Fruit fly (Drosophila melanogaster) whole organism, embryonic: Measurements from ENCODE around the gene CG31551.

Source experiments
- B-H2 ChIP-seq: fragments of 200-800 bp; sonication (Bioruptor generic); optimal IDR thresholded peaks from 2 replicates; lab custom pipeline; 2018; ENCODE audit warnings: missing biosample characterization, mild to moderate bottlenecking, missing genetic modification characterization
- Bdp1 ChIP-seq: fragments of 200-800 bp; sonication (Bioruptor generic); optimal IDR thresholded peaks from 3 replicates; lab custom pipeline; 2016; ENCODE audit warnings: missing biosample characterization, missing genetic modification characterization
- Blimp-1 ChIP-seq: fragments of 200-800 bp; sonication (Bioruptor generic); optimal IDR thresholded peaks from 3 replicates; lab custom pipeline; 2018; ENCODE audit warnings: missing biosample characterization, missing genetic modification characterization, mild to moderate bottlenecking, moderate library complexity, missing genetic modification reagents
- CG10267 ChIP-seq: fragments of 200-800 bp; sonication (Bioruptor generic); optimal IDR thresholded peaks from 2 replicates; lab custom pipeline; 2018; ENCODE audit warnings: missing biosample characterization, mild to moderate bottlenecking, missing genetic modification characterization, moderate library complexity
- CG10431 ChIP-seq: fragments of 200-800 bp; sonication (Bioruptor generic); optimal IDR thresholded peaks from 3 replicates; lab custom pipeline; 2018; ENCODE audit warnings: missing biosample characterization, mild to moderate bottlenecking, missing genetic modification characterization
- CG10979 ChIP-seq: fragments of 200-800 bp; sonication (Bioruptor generic); optimal IDR thresholded peaks from 2 replicates; lab custom pipeline; 2018; ENCODE audit warnings: missing biosample characterization, mild to moderate bottlenecking, missing genetic modification characterization, moderate library complexity
- CG11247 ChIP-seq: fragments of 200-800 bp; sonication (Bioruptor generic); IDR thresholded peaks from 2 replicates; pipeline ENCODE4 v1.3.6; 2022; ENCODE audit warnings: missing biosample characterization, missing genetic modification characterization
- CG12769 ChIP-seq: fragments of 200-800 bp; sonication (Bioruptor generic); optimal IDR thresholded peaks from 2 replicates; lab custom pipeline; 2019; ENCODE audit warnings: missing biosample characterization, mild to moderate bottlenecking, missing genetic modification characterization, moderate library complexity
- CG13296 ChIP-seq: fragments of 200-800 bp; sonication (Bioruptor generic); optimal IDR thresholded peaks from 3 replicates; lab custom pipeline; 2018; ENCODE audit warnings: missing biosample characterization, mild to moderate bottlenecking, missing genetic modification characterization
- CG13775 ChIP-seq: fragments of 200-800 bp; sonication (Bioruptor generic); optimal IDR thresholded peaks from 3 replicates; lab custom pipeline; 2017; ENCODE audit warnings: missing biosample characterization, mild to moderate bottlenecking, missing genetic modification characterization
- CG17186 ChIP-seq: fragments of 200-800 bp; sonication (Bioruptor generic); optimal IDR thresholded peaks from 3 replicates; lab custom pipeline; 2017; ENCODE audit warnings: missing biosample characterization, missing genetic modification reagents, missing genetic modification characterization
- CG17568 ChIP-seq: fragments of 200-800 bp; sonication (Bioruptor generic); optimal IDR thresholded peaks from 2 replicates; lab custom pipeline; 2018; ENCODE audit warnings: missing biosample characterization, mild to moderate bottlenecking, missing genetic modification characterization, moderate library complexity
- CG17802 ChIP-seq: fragments of 200-800 bp; sonication (Bioruptor generic); optimal IDR thresholded peaks from 2 replicates; lab custom pipeline; 2018; ENCODE audit warnings: missing biosample characterization, mild to moderate bottlenecking, missing genetic modification characterization, moderate library complexity
- CG18476 ChIP-seq: fragments of 200-800 bp; sonication (Bioruptor generic); optimal IDR thresholded peaks from 2 replicates; lab custom pipeline; 2016; ENCODE audit warnings: missing biosample characterization, mild to moderate bottlenecking, missing genetic modification characterization
- CG2120 ChIP-seq: fragments of 200-800 bp; sonication (Bioruptor generic); optimal IDR thresholded peaks from 3 replicates; lab custom pipeline; 2016; ENCODE audit warnings: missing biosample characterization, missing genetic modification characterization
- CG2678 ChIP-seq: fragments of 200-800 bp; sonication (Bioruptor generic); optimal IDR thresholded peaks from 3 replicates; lab custom pipeline; 2019; ENCODE audit warnings: missing biosample characterization, mild to moderate bottlenecking, missing genetic modification characterization, moderate library complexity
- CG30020 ChIP-seq: fragments of 200-800 bp; optimal IDR thresholded peaks from 2 replicates; lab custom pipeline; 2019; ENCODE audit warnings: missing biosample characterization, mild to moderate bottlenecking, missing genetic modification characterization, moderate library complexity
- CG3838 ChIP-seq: fragments of 200-800 bp; sonication (Bioruptor generic); optimal IDR thresholded peaks from 3 replicates; lab custom pipeline; 2016; ENCODE audit warnings: missing biosample characterization, missing genetic modification characterization
- CG6813 ChIP-seq: fragments of 200-800 bp; sonication (Bioruptor generic); optimal IDR thresholded peaks from 2 replicates; lab custom pipeline; 2017; ENCODE audit warnings: missing biosample characterization, missing genetic modification characterization, mild to moderate bottlenecking, moderate library complexity, missing genetic modification reagents
- CG8089 ChIP-seq: fragments of 200-800 bp; sonication (Bioruptor generic); optimal IDR thresholded peaks from 3 replicates; lab custom pipeline; 2016; ENCODE audit warnings: missing biosample characterization, missing genetic modification characterization
- CG8924 ChIP-seq: fragments of 200-800 bp; optimal IDR thresholded peaks from 3 replicates; lab custom pipeline; 2019; ENCODE audit warnings: missing biosample characterization, mild to moderate bottlenecking, missing genetic modification characterization, moderate library complexity
- CG9727 ChIP-seq: fragments of 200-800 bp; sonication (Bioruptor generic); optimal IDR thresholded peaks from 3 replicates; lab custom pipeline; 2017; ENCODE audit warnings: missing biosample characterization, mild to moderate bottlenecking, missing genetic modification characterization
- CG9797 ChIP-seq: fragments of 200-800 bp; sonication (Bioruptor generic); optimal IDR thresholded peaks from 3 replicates; lab custom pipeline; 2018; ENCODE audit warnings: missing biosample characterization, mild to moderate bottlenecking, missing genetic modification characterization
- CrebB ChIP-seq: fragments of 200-800 bp; sonication (Bioruptor generic); optimal IDR thresholded peaks from 3 replicates; lab custom pipeline; 2018; ENCODE audit warnings: missing biosample characterization, mild to moderate bottlenecking, missing genetic modification characterization
- D19A ChIP-seq: fragments of 200-800 bp; optimal IDR thresholded peaks from 3 replicates; lab custom pipeline; 2019; ENCODE audit warnings: missing biosample characterization, mild to moderate bottlenecking, missing genetic modification characterization, moderate library complexity
- Dfd ChIP-seq, 2 experiments: fragments of >200 bp; optimal IDR thresholded peaks; 2 replicates each; lab custom pipeline; 2017; ENCODE audit warnings: missing biosample characterization in 2 of 2, missing genetic modification characterization in 2 of 2
- HLH54F ChIP-seq: fragments of 200-800 bp; sonication (Bioruptor generic); optimal IDR thresholded peaks from 3 replicates; lab custom pipeline; 2016; ENCODE audit warnings: missing biosample characterization, missing genetic modification characterization
- Hand ChIP-seq: fragments of 200-800 bp; sonication (Bioruptor generic); optimal IDR thresholded peaks from 2 replicates; lab custom pipeline; 2017; ENCODE audit warnings: mild to moderate bottlenecking, missing biosample characterization, missing genetic modification reagents, missing genetic modification characterization
- Hmr ChIP-seq: fragments of 200-800 bp; sonication (Bioruptor generic); optimal IDR thresholded peaks from 3 replicates; lab custom pipeline; 2017; ENCODE audit warnings: mild to moderate bottlenecking, missing biosample characterization, missing genetic modification reagents, missing genetic modification characterization
- Hr51 ChIP-seq, 2 experiments: fragments of 200-800 bp; sonication (Bioruptor generic); optimal IDR thresholded peaks; 2 replicates in 1 of 2; 3 replicates in 1 of 2; lab custom pipeline; 2016 to 2018; ENCODE audit warnings: missing biosample characterization in 2 of 2, missing genetic modification characterization in 2 of 2, mild to moderate bottlenecking in 1 of 2, moderate library complexity in 1 of 2
- Lim3 ChIP-seq: fragments of 200-800 bp; sonication (Bioruptor generic); IDR thresholded peaks from 2 replicates; pipeline ENCODE4 v1.3.6; 2022; ENCODE audit warnings: missing biosample characterization, missing genetic modification characterization
- NC2β ChIP-seq: fragments of 200-800 bp; sonication (Bioruptor generic); optimal IDR thresholded peaks from 2 replicates; lab custom pipeline; 2016; ENCODE audit warnings: missing biosample characterization, missing genetic modification characterization
- Side ChIP-seq: fragments of 200-800 bp; sonication (Bioruptor generic); optimal IDR thresholded peaks from 2 replicates; lab custom pipeline; 2016; ENCODE audit warnings: missing biosample characterization, missing genetic modification characterization
- aop ChIP-seq: fragments of 200-800 bp; sonication (Bioruptor generic); IDR thresholded peaks from 2 replicates; pipeline ENCODE4 v1.3.6; 2022; ENCODE audit warnings: missing biosample characterization, missing genetic modification characterization
- bbx ChIP-seq: fragments of 200-800 bp; sonication (Bioruptor generic); IDR thresholded peaks from 2 replicates; pipeline ENCODE4 v1.3.6; 2022; ENCODE audit warnings: missing biosample characterization, missing genetic modification characterization; ENCODE audit not compliant: partially characterized antibody
- danr ChIP-seq: fragments of 200-800 bp; sonication (Bioruptor generic); IDR thresholded peaks from 2 replicates; pipeline ENCODE4 v1.3.6; 2022; ENCODE audit warnings: missing biosample characterization, missing genetic modification characterization
- her ChIP-seq: fragments of 200-800 bp; sonication (Bioruptor generic); optimal IDR thresholded peaks from 2 replicates; lab custom pipeline; 2016; ENCODE audit warnings: missing biosample characterization, missing genetic modification characterization
- ind ChIP-seq: fragments of 200-800 bp; sonication (Bioruptor generic); optimal IDR thresholded peaks from 3 replicates; lab custom pipeline; 2016; ENCODE audit warnings: missing biosample characterization, missing genetic modification characterization
- knrl ChIP-seq: fragments of 200-800 bp; sonication (Bioruptor generic); IDR thresholded peaks from 3 replicates; pipeline ENCODE4 v1.3.6; 2022; ENCODE audit warnings: missing biosample characterization, missing genetic modification characterization; ENCODE audit not compliant: partially characterized antibody
- lilli ChIP-seq: fragments of 200-800 bp; sonication (Bioruptor generic); optimal IDR thresholded peaks from 3 replicates; lab custom pipeline; 2016; ENCODE audit warnings: missing biosample characterization, missing genetic modification characterization
- lola ChIP-seq, 3 experiments: fragments of >200 bp in 2 of 3; fragments of 200-800 bp in 1 of 3; sonication (Bioruptor generic) in 1 of 3; optimal IDR thresholded peaks; 2 replicates each; lab custom pipeline; 2017 to 2019; ENCODE audit warnings: missing biosample characterization in 3 of 3, missing genetic modification characterization in 3 of 3, mild to moderate bottlenecking in 1 of 3, moderate library complexity in 1 of 3
- nerfin-2 ChIP-seq: fragments of 200-800 bp; sonication (Bioruptor generic); IDR thresholded peaks from 2 replicates; pipeline ENCODE4 v1.3.6; 2022; ENCODE audit warnings: missing biosample characterization, missing genetic modification characterization; ENCODE audit not compliant: partially characterized antibody
- nom ChIP-seq: fragments of 200-800 bp; sonication (Bioruptor generic); optimal IDR thresholded peaks from 2 replicates; lab custom pipeline; 2017; ENCODE audit warnings: missing biosample characterization, missing genetic modification characterization, mild to moderate bottlenecking, moderate library complexity, missing genetic modification reagents
- pan ChIP-seq, 4 experiments: fragments of >200 bp in 3 of 4; fragments of 200-800 bp in 1 of 4; sonication (Bioruptor generic) in 1 of 4; optimal IDR thresholded peaks in 3 of 4; IDR thresholded peaks in 1 of 4; 2 replicates each; pipeline versions ENCODE4 v1.3.6 to Lab custom; 2017 to 2022; ENCODE audit warnings: missing biosample characterization in 2 of 4, missing genetic modification characterization in 2 of 4, mixed read lengths in 1 of 4
- pum ChIP-seq: fragments of 200-800 bp; sonication (Bioruptor generic); optimal IDR thresholded peaks from 2 replicates; lab custom pipeline; 2016; ENCODE audit warnings: missing biosample characterization, missing genetic modification characterization
- schlank ChIP-seq: fragments of 200-800 bp; sonication (Bioruptor generic); optimal IDR thresholded peaks from 2 replicates; lab custom pipeline; 2018; ENCODE audit warnings: missing biosample characterization, mild to moderate bottlenecking, missing genetic modification characterization
- twi ChIP-seq: fragments of 200-800 bp; optimal IDR thresholded peaks from 2 replicates; lab custom pipeline; 2019; ENCODE audit warnings: missing biosample characterization, mild to moderate bottlenecking, missing genetic modification characterization, moderate library complexity
- tx ChIP-seq: fragments of 200-800 bp; sonication (Bioruptor generic); optimal IDR thresholded peaks from 2 replicates; lab custom pipeline; 2016; ENCODE audit warnings: missing biosample characterization, missing genetic modification characterization
- unc-4 ChIP-seq: fragments of 200-800 bp; sonication (Bioruptor generic); IDR thresholded peaks from 2 replicates; pipeline ENCODE4 v1.3.6; 2022; ENCODE audit warnings: missing biosample characterization, missing genetic modification characterization; ENCODE audit not compliant: partially characterized antibody

CG31551 gene

dm6 chr3R:5613114-5613443 is 14.6 kb upstream of the CG31551 start, which contains the start of gene Atu (continued):
- TF ChIP-seq CG8924 (tag; lab: Kevin White, UChicago) (peak; percentile 33), CG8089 (peak; percentile 46), aop (GFP tag; lab: Robert Waterston, UW) (no peak), lola (GFP tag; optimal IDR thresholded peaks at IDR 0.05; lab: Kevin White, UChicago) (peak in 1 of 3 experiments; percentile 34), B-H2 (GFP tag; lab: Kevin White, UChicago) (peak; percentile 5), CG12769 (tag; lab: Kevin White, UChicago) (peak; percentile 55), Side (no peak), Blimp-1 (GFP tag; lab: Kevin White, UChicago) (no peak), nom (GFP tag; lab: Kevin White, UChicago) (no peak), CG9797 (GFP tag; lab: Kevin White, UChicago) (peak; percentile 19), CG17802 (tag; lab: Kevin White, UChicago) (no peak), D19A (peak; percentile 33), CrebB (tag; lab: Kevin White, UChicago) (no peak), CG17186 (GFP tag; lab: Kevin White, UChicago) (peak; percentile 57), HLH54F (peak; percentile 39), CG2678 (tag; lab: Kevin White, UChicago) (peak; percentile 38), unc-4 (GFP tag; lab: Robert Waterston, UW) (peak; percentile 94), CG2120 (GFP tag; lab: Kevin White, UChicago) (peak; percentile 72), Bdp1 (no peak), CG13775 (GFP tag; lab: Kevin White, UChicago) (peak; percentile 35), CG18476 (GFP tag; lab: Kevin White, UChicago) (no peak), CG6813 (GFP tag; lab: Kevin White, UChicago) (no peak), NC2β (GFP tag; lab: Kevin White, UChicago) (peak; percentile 39), tx (GFP tag; lab: Kevin White, UChicago) (peak; percentile 12), CG3838 (no peak), knrl (GFP tag; lab: Robert Waterston, UW) (peak; percentile 94), CG13296 (no peak), CG10979 (tag; lab: Kevin White, UChicago) (peak; percentile 32), CG9727 (GFP tag; lab: Kevin White, UChicago) (peak; percentile 32), CG10267 (tag; lab: Kevin White, UChicago) (peak; percentile 61), Hmr (GFP tag; lab: Kevin White, UChicago) (peak; percentile 46), Hand (GFP tag; lab: Kevin White, UChicago) (no peak), pan (optimal IDR thresholded peaks at IDR 0.05; lab: Kevin White, UChicago) (no peak), pan (GFP tag; optimal IDR thresholded peaks at IDR 0.05 in 1 of 2, IDR thresholded peaks at IDR 0.05 in 1 of 2) (peak in 1 of 2 experiments; percentile 17), danr (GFP tag; lab: Robert Waterston, UW) (no peak), lilli (GFP tag; lab: Kevin White, UChicago) (peak; percentile 48), Dfd (GFP tag; optimal IDR thresholded peaks at IDR 0.05; lab: Kevin White, UChicago) (no peak), Lim3 (no peak), ind (GFP tag; lab: Kevin White, UChicago) (peak; percentile 43), Hr51 (GFP tag; optimal IDR thresholded peaks at IDR 0.05; lab: Kevin White, UChicago) (peak in 1 of 2 experiments; percentile 3), CG17568 (no peak), her (peak; percentile 10), bbx (peak; percentile 83), nerfin-2 (peak; percentile 85), schlank (no peak), pum (GFP tag; lab: Kevin White, UChicago) (no peak), CG11247 (GFP tag; lab: Robert Waterston, UW) (no peak), CG30020 (peak; percentile 58), twi (peak; percentile 31), CG10431 (GFP tag; lab: Kevin White, UChicago) (no peak)
